Worm (Caenorhabditis elegans): ENCODE measurements around the gene C04G6.4.

The C04G6.4 gene

DNA sequence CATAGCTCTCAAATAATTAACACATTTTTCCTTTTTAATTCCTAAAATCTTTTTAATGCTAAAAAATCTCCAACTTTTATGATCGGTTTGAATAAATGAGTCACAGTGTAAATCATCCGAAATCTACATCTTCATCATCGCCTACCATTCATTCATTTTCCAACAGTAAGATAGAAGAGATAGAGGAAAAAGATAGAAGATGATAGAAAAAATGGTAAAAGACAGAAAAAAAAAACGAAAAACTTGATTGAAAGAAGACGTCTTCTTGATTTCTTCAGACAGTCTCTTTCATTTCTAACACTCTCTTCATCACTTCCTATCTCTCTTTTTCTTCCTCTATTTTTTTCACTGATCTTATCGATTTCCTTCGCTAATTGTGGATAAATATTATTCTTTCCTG lies 19.9 kb upstream of the C04G6.4 start:
- TF ChIP-seq dve-1 (tag; optimal IDR thresholded peaks at IDR 0.05; ENCODE audit: insufficient read depth) (no peak), nhr-28 (tag; optimal IDR thresholded peaks at IDR 0.05) (peak; percentile 16)

ce11 chrII:5101701-5102100 lies 18.5 kb upstream of the C04G6.4 start, which contains the start of the genes idpb-3 and idpb-1:
Gene idpb-3, minus strand, starts transcription at chrII:5101801.
Gene idpb-1, plus strand, starts transcription at chrII:5101984.
- no peak for TF ChIP-seq F44E2.7 (GFP tag; IDR thresholded peaks at IDR 0.05)
- TF ChIP-seq aha-1 (tag) = peak; percentile 51

DNA sequence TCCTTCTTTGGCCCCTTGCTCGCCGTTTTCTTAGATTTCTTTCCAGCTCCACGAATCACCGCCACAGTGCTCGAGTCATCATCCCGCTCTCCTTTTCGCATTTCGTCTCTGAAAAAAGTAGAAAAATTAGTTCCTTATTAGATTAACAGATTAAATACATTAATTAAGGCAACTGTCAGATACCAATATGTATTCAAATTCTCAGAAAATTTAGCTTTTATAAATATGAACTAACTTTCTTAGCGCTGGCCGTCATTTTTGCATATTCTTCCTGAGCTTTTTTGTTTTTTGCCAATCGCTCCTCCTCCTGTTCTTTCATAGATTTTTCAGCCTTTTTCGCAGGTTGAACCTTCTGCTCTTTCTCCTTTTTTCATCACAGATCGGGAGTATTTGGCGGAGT lies 16.4 kb upstream of the C04G6.4 start, which contains the start of gene C04G6.6:
TSS of gene C04G6.6 (minus strand) at position 101 of the 400 bp plus-strand sequence.
- no peak for TF ChIP-seq nhr-11 (tag; optimal IDR thresholded peaks at IDR 0.05)
- no peak for TF ChIP-seq pqm-1 (tag; optimal IDR thresholded peaks at IDR 0.05)
- TF ChIP-seq unc-62 (GFP tag; optimal IDR thresholded peaks at IDR 0.05 in 1 of 2) = no peak
- TF ChIP-seq unc-62 (tag; optimal IDR thresholded peaks at IDR 0.05) = no peak
- TF ChIP-seq pha-4 (GFP tag; IDR thresholded peaks at IDR 0.05) = no peak
- no peak for TF ChIP-seq pha-4 (tag; optimal IDR thresholded peaks at IDR 0.05)
- no peak for TF ChIP-seq madf-5 (GFP tag; IDR thresholded peaks at IDR 0.05)
- no peak for TF ChIP-seq mxl-3 (GFP tag; optimal IDR thresholded peaks at IDR 0.05)
- no peak for TF ChIP-seq jun-1 (tag; optimal IDR thresholded peaks at IDR 0.05)
- TF ChIP-seq zip-2 (tag; optimal IDR thresholded peaks at IDR 0.05) = no peak
- no peak for TF ChIP-seq hmg-1.1 (GFP tag; IDR thresholded peaks at IDR 0.05)
- no peak for TF ChIP-seq aha-1 (tag)
- no peak for TF ChIP-seq unc-130 (GFP tag; optimal IDR thresholded peaks at IDR 0.05)
- TF ChIP-seq lsy-2 (tag; optimal IDR thresholded peaks at IDR 0.05) = no peak
- TF ChIP-seq lin-1 (GFP tag; IDR thresholded peaks at IDR 0.05) = no peak

- TF ChIP-seq unc-62 (GFP tag; optimal IDR thresholded peaks at IDR 0.05 in 1 of 2) (peak in 1 of 2 experiments; percentile 73), unc-62 (tag; optimal IDR thresholded peaks at IDR 0.05) (no peak), mdt-29 (GFP tag; IDR thresholded peaks at IDR 0.05) (no peak)
These were observed 15.8 kb upstream of the C04G6.4 start for ce11 chrII:5099034-5099433.

- TF ChIP-seq lim-7 (GFP tag; IDR thresholded peaks at IDR 0.05) (no peak), unc-62 (GFP tag; optimal IDR thresholded peaks at IDR 0.05 in 1 of 2) (peak in 1 of 2 experiments; percentile 35), unc-62 (tag; optimal IDR thresholded peaks at IDR 0.05) (no peak)
These were observed 10.7 kb upstream of the C04G6.4 start, which contains the start of gene C04G6.13 for ce11 chrII:5093945-5094344. Gene C04G6.13, plus strand, starts transcription at chrII:5094245.

DNA sequence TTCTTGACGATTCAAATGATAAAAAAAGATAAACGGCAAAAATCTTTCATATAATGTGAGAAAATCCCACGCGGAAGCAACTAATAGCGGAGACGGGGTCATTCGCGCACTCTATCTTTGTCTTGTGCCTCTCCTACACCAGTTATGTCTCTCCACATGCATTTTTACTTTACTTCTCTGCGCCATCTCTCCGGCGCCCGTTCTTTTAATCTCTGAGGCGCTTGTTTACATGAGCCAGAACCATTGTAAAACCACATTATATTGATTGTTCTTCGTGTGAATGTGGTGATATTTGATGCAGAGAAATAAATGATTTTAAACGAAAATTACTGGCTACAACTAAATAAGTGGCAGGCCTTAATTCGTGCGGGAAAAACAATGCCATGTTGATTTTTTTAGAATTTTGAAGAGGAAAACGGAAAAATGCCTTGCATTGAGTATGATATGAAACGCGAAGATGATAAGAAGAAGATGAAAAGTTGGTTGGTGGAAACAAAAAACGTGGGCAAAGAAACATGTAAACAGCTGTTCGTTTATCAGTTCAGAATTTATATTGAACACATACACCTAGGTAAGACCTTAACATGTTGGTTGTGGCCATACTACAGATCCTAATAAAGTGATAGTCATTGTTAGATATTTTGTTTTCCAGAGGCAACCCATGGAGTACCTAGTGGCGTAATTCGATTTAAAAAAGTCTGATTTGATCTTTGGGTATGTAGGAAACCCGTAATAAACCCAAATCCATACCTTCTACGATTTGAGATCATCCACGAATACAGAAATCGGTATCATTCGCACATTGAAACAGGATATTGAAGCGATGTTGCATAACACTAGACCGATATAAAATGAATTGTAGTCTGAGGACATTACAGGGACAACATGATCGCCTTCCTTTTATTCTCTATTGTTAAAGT lies 9.4 kb upstream of the C04G6.4 start, which contains the start of gene C04G6.2:
TSS of gene C04G6.2 (plus strand) at position 870 of the 920 bp plus-strand sequence.
- TF ChIP-seq nhr-28 (tag; optimal IDR thresholded peaks at IDR 0.05) (peak; percentile 30), hlh-11 (tag; optimal IDR thresholded peaks at IDR 0.05) (peak; percentile 75), lin-1 (GFP tag; IDR thresholded peaks at IDR 0.05) (0 out of 2 replicates have a peak, but pooled peaks have one; percentile 10), unc-62 (GFP tag; optimal IDR thresholded peaks at IDR 0.05 in 1 of 2) (peak in 1 of 2 experiments; percentile 45), unc-62 (tag; optimal IDR thresholded peaks at IDR 0.05) (no peak), nhr-11 (tag; optimal IDR thresholded peaks at IDR 0.05) (peak; percentile 71), nhr-6 (tag; optimal IDR thresholded peaks at IDR 0.05) (peak; percentile 49), hmg-1.1 (GFP tag; IDR thresholded peaks at IDR 0.05) (0 out of 2 replicates have a peak, but pooled peaks have one; percentile 38), pqm-1 (tag; optimal IDR thresholded peaks at IDR 0.05) (peak; percentile 64), mep-1 (tag; optimal IDR thresholded peaks at IDR 0.05) (peak; percentile 47), gei-8 (GFP tag; optimal IDR thresholded peaks at IDR 0.05) (no peak), ctbp-1 (GFP tag; IDR thresholded peaks at IDR 0.05) (0 out of 2 replicates have a peak, but pooled peaks have one; percentile 12), nhr-77 (tag; optimal IDR thresholded peaks at IDR 0.05) (no peak), tra-1 (GFP tag; IDR thresholded peaks at IDR 0.05) (0 out of 2 replicates have a peak, but pooled peaks have one; percentile 5), rbr-2 (tag; optimal IDR thresholded peaks at IDR 0.05) (peak; percentile 40), lin-38 (GFP tag; IDR thresholded peaks at IDR 0.05) (no peak), lsy-2 (tag; optimal IDR thresholded peaks at IDR 0.05) (peak in 1 of 2 experiments; percentile 17), zfp-2 (tag; optimal IDR thresholded peaks at IDR 0.05) (no peak), daf-16 (GFP tag; optimal IDR thresholded peaks at IDR 0.05) (peak in 1 of 2 experiments; percentile 3), daf-16 (tag; optimal IDR thresholded peaks at IDR 0.05) (peak; percentile 81), dmd-6 (GFP tag; IDR thresholded peaks at IDR 0.05) (peak; percentile 30; the same call in 1 of the 2 replicates), hlh-30 (tag; optimal IDR thresholded peaks at IDR 0.05; ENCODE audit: insufficient read depth) (peak; percentile 80), F26F4.8 (GFP tag; conservative IDR thresholded peaks at IDR 0.05) (no peak), nhr-48 (tag; optimal IDR thresholded peaks at IDR 0.05) (peak; percentile 16), pha-4 (GFP tag; IDR thresholded peaks at IDR 0.05) (no peak), pha-4 (tag; optimal IDR thresholded peaks at IDR 0.05) (peak; percentile 34), F10B5.3 (tag; optimal IDR thresholded peaks at IDR 0.05) (no peak), dve-1 (tag; optimal IDR thresholded peaks at IDR 0.05; ENCODE audit: insufficient read depth) (peak; percentile 59)
